Worm (Caenorhabditis elegans): ENCODE data around the gene K07D4.2.
"Not testable (repeated sequence)": the region's sequence is repeated elsewhere in the genome, so short reads cannot be mapped to it uniquely, and the experiment has no call there.

The K07D4.2 gene

ce11 chrII:4051196-4051595 lies 5.9 kb upstream of the K07D4.2 start:
- peak; percentile 27; the same call in 1 of the 2 replicates for TF ChIP-seq Y48G9A.11 (GFP tag; IDR thresholded peaks at IDR 0.05)

- peak in 1 of 2 experiments; percentile 58 for TF ChIP-seq mdl-1 (tag; optimal IDR thresholded peaks at IDR 0.05)
- peak; percentile 51; the same call in 1 of the 2 replicates for TF ChIP-seq D1046.2 (GFP tag; IDR thresholded peaks at IDR 0.05)
- TF ChIP-seq lin-38 (GFP tag; IDR thresholded peaks at IDR 0.05), result peak; percentile 77
- TF ChIP-seq mes-2 (tag; optimal IDR thresholded peaks at IDR 0.05; ENCODE audit: poor library complexity, severe bottlenecking), result peak; percentile 21
- peak; percentile 42; the same call in 1 of the 2 replicates for TF ChIP-seq pha-4 (GFP tag; IDR thresholded peaks at IDR 0.05)
- not testable (repeated sequence) for TF ChIP-seq pha-4 (tag; optimal IDR thresholded peaks at IDR 0.05)
- TF ChIP-seq vab-7 (GFP tag; IDR thresholded peaks at IDR 0.05), result 0 out of 2 replicates have a peak, but pooled peaks have one; percentile 15
- peak; percentile 76; the same call in 1 of the 2 replicates for TF ChIP-seq ZK337.2 (GFP tag; IDR thresholded peaks at IDR 0.05)
- TF ChIP-seq zfp-3 (GFP tag; conservative IDR thresholded peaks at IDR 0.05), result peak; percentile 60; the same call in 1 of the 2 replicates
- TF ChIP-seq madf-9 (GFP tag; conservative IDR thresholded peaks at IDR 0.05), result peak; percentile 60; the same call in 1 of the 2 replicates
- TF ChIP-seq dmd-9 (GFP tag; IDR thresholded peaks at IDR 0.05), result peak; percentile 87
- peak; percentile 72; the same call in 1 of the 2 replicates for TF ChIP-seq nhr-42 (GFP tag; IDR thresholded peaks at IDR 0.05)
- TF ChIP-seq ceh-44 (GFP tag; IDR thresholded peaks at IDR 0.05), result peak; percentile 52; the same call in 1 of the 2 replicates
- peak; percentile 26 for TF ChIP-seq hlh-30 (tag; optimal IDR thresholded peaks at IDR 0.05; ENCODE audit: insufficient read depth)
- TF ChIP-seq set-16 (GFP tag; IDR thresholded peaks at IDR 0.05), result peak; percentile 39; the same call in 1 of the 2 replicates
- TF ChIP-seq T26A8.4 (GFP tag; IDR thresholded peaks at IDR 0.05), result peak; percentile 24; the same call in 1 of the 2 replicates
- peak; percentile 46 for TF ChIP-seq hmg-1.1 (GFP tag; IDR thresholded peaks at IDR 0.05)
- TF ChIP-seq php-3 (GFP tag; IDR thresholded peaks at IDR 0.05), result 0 out of 2 replicates have a peak, but pooled peaks have one; percentile 62
- peak; percentile 85 for TF ChIP-seq dmd-6 (GFP tag; IDR thresholded peaks at IDR 0.05)
- peak in 1 of 2 experiments; percentile 29 for TF ChIP-seq hif-1 (tag; optimal IDR thresholded peaks at IDR 0.05)
- peak; percentile 11 for TF ChIP-seq dve-1 (tag; optimal IDR thresholded peaks at IDR 0.05; ENCODE audit: insufficient read depth)
- peak; percentile 31 for TF ChIP-seq rbr-2 (tag; optimal IDR thresholded peaks at IDR 0.05)
- peak; percentile 49 for TF ChIP-seq T20F7.1 (GFP tag; optimal IDR thresholded peaks at IDR 0.05)
- TF ChIP-seq dpl-1 (GFP tag; optimal IDR thresholded peaks at IDR 0.05), result peak; percentile 37
- peak; percentile 79 for TF ChIP-seq aha-1 (tag)
- TF ChIP-seq hlh-11 (tag; optimal IDR thresholded peaks at IDR 0.05), result peak; percentile 35
- TF ChIP-seq lin-29 (GFP tag; IDR thresholded peaks at IDR 0.05), result 0 out of 2 replicates have a peak, but pooled peaks have one; percentile 55
- peak in 1 of 2 experiments; percentile 78 for TF ChIP-seq lsy-2 (tag; optimal IDR thresholded peaks at IDR 0.05)
- peak; percentile 57; the same call in 1 of the 2 replicates for TF ChIP-seq tra-1 (GFP tag; IDR thresholded peaks at IDR 0.05)
Measured at ce11 chrII:4049672-4050071, 4.4 kb upstream of the K07D4.2 start.

DNA sequence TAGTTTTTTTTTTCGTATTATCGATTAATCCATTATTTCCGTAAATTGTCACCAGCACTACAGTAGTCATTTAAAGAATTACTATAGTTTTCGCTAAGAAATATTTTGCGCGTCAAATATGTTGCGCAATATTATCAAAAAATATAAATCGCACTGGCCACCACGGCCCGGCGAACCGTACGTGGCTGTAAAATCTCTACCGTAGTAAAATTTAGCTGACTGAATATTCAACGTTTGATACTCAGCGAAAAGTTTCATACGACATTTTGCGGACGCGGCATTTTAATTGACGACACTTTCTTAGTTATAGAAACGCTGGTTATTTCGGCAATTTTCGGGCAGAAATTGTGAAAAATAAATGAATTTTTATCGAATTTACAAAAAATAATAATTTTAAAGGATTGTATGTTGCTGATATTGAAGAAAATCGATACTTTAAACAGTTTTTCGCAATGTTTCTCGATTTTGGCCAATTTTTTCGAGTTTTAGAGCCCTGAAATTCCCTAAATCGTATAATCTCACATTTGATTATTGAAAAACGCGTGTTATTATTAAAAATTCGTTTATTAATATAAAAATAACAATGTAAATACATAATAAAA lies 2.6 kb upstream of the K07D4.2 start:
- TF ChIP-seq madf-9 (GFP tag; conservative IDR thresholded peaks at IDR 0.05) (peak; percentile 98), F44E2.7 (GFP tag; IDR thresholded peaks at IDR 0.05) (peak; percentile 89), mdt-29 (GFP tag; IDR thresholded peaks at IDR 0.05) (peak; percentile 98), zfp-2 (tag; optimal IDR thresholded peaks at IDR 0.05) (peak; percentile 45), snpc-1.2 (GFP tag; IDR thresholded peaks at IDR 0.05) (peak; percentile 83), ctbp-1 (GFP tag; IDR thresholded peaks at IDR 0.05) (peak; percentile 93), nhr-42 (GFP tag; IDR thresholded peaks at IDR 0.05) (peak; percentile 99), php-3 (GFP tag; IDR thresholded peaks at IDR 0.05) (peak; percentile 99), madf-5 (GFP tag; IDR thresholded peaks at IDR 0.05) (peak; percentile 90 to 98; a peak in 3 of 4 replicates), egl-43 (GFP tag; IDR thresholded peaks at IDR 0.05) (peak; percentile 93), dmd-8 (GFP tag; IDR thresholded peaks at IDR 0.05) (peak; percentile 75; the same call in 1 of the 2 replicates), vab-7 (GFP tag; IDR thresholded peaks at IDR 0.05) (peak; percentile 97), T26A8.4 (GFP tag; IDR thresholded peaks at IDR 0.05) (peak; percentile 99), pha-4 (GFP tag; IDR thresholded peaks at IDR 0.05) (peak; percentile 98), mep-1 (tag; optimal IDR thresholded peaks at IDR 0.05) (peak; percentile 28), F10B5.3 (tag; optimal IDR thresholded peaks at IDR 0.05) (peak; percentile 36), daf-8 (GFP tag; IDR thresholded peaks at IDR 0.05) (peak; percentile 75; the same call in 1 of the 2 replicates), lin-38 (GFP tag; IDR thresholded peaks at IDR 0.05) (peak; percentile 98), tag-97 (GFP tag; IDR thresholded peaks at IDR 0.05) (peak; percentile 97), hmg-1.1 (GFP tag; IDR thresholded peaks at IDR 0.05) (peak; percentile 98), duxl-1 (tag; optimal IDR thresholded peaks at IDR 0.05; ENCODE audit: poor library complexity) (peak; percentile 69), nhr-41 (GFP tag; IDR thresholded peaks at IDR 0.05) (peak; percentile 98)
- TF ChIP-seq pha-4 (tag; optimal IDR thresholded peaks at IDR 0.05), result not testable (repeated sequence)

Data from whole organism, L4 larva.